Worm (Caenorhabditis elegans) whole organism, L4/young adult: ENCODE results near the gene Y116A8C.25.

Source experiments
- W03F9.2 ChIP-seq: fragments of 150-350 bp; optimal IDR thresholded peaks from 2 replicates; lab custom pipeline; 2014; ENCODE audit warnings: missing biosample characterization, missing genetic modification characterization
- dao-5 ChIP-seq: sonication (generic microtip); optimal IDR thresholded peaks from 2 replicates; lab custom pipeline; 2016; ENCODE audit warnings: missing genotype, missing genetic modification characterization, moderate library complexity, missing compliant biosample characterization
- him-1 ChIP-seq: sonication (generic microtip); optimal IDR thresholded peaks from 2 replicates; lab custom pipeline; 2016; ENCODE audit warnings: missing genotype, missing genetic modification reagents, missing genetic modification characterization, missing compliant biosample characterization

DNA sequence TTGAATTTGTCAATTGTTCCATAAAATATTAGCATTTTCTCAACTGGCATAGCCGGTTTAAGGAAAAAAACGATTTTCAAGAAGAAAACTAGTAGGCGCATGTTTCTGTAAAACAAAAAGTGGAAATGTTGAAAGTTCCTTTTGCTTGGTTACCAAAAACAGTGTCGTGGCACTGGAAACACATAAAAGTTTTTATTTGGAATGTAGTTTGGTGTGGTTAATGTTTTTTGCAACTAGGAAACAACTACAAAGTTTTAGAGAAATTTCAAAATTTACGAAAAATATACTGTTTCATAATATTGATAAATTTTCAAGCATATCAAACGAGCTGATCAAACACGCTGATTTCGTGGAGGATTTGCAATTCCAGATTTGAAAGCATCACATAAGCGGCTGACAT, 32.9 kb downstream of the Y116A8C.25 start, which contains the start of gene clec-195:
- TF ChIP-seq him-1 (tag; lab: Kevin White, UChicago) (no peak), W03F9.2 (tag; lab: Kevin White, UChicago) (no peak), dao-5 (tag; lab: Kevin White, UChicago) (no peak)
